Worm (Caenorhabditis elegans) whole organism, young adult: ENCODE data around the gene col-72.

Experiments used
- D2030.7 ChIP-seq: fragments of 200-800 bp; sonication (Bioruptor generic); IDR thresholded peaks from 2 replicates; pipeline ENCODE4 v1.3.6; 2022; ENCODE audit warnings: missing genetic modification reagents, missing genetic modification characterization, missing compliant biosample characterization
- F22D6.2 ChIP-seq: sonication (generic microtip); optimal IDR thresholded peaks from 2 replicates; lab custom pipeline; 2016; ENCODE audit warnings: mild to moderate bottlenecking, missing genetic modification characterization, missing compliant biosample characterization
- K11D2.4 ChIP-seq: fragments of 200-800 bp; sonication (Bioruptor generic); IDR thresholded peaks from 2 replicates; pipeline ENCODE4 v1.3.6; 2022; ENCODE audit warnings: missing genetic modification reagents, missing genetic modification characterization, missing compliant biosample characterization
- K12H6.12 ChIP-seq: fragments of 200-800 bp; sonication (Bioruptor generic); optimal IDR thresholded peaks from 2 replicates; lab custom pipeline; 2018; ENCODE audit warnings: mild to moderate bottlenecking, missing genetic modification characterization, missing compliant biosample characterization
- Y53G8AR.9 ChIP-seq: fragments of 200-800 bp; sonication (Bioruptor generic); conservative IDR thresholded peaks from 2 replicates; pipeline ENCODE4 v1.3.6; 2022; ENCODE audit warnings: missing genetic modification reagents, missing genetic modification characterization, missing compliant biosample characterization
- ZK185.1 ChIP-seq: sonication (generic microtip); optimal IDR thresholded peaks from 2 replicates; lab custom pipeline; 2016; ENCODE audit warnings: mild to moderate bottlenecking, missing genetic modification characterization, missing compliant biosample characterization; ENCODE audit not compliant: poor library complexity, severe bottlenecking
- ama-1 ChIP-seq, 3 experiments: fragments of 150-350 bp in 1 of 3; sonication (generic microtip) in 2 of 3; optimal IDR thresholded peaks; 2 replicates each; lab custom pipeline; 2014 to 2018; ENCODE audit warnings: missing biosample characterization in 2 of 3, missing genetic modification characterization in 2 of 3, missing genetic modification reagents in 2 of 3
- aptf-2 ChIP-seq: fragments of 200-800 bp; sonication (Bioruptor generic); conservative IDR thresholded peaks from 2 replicates; pipeline ENCODE4 v1.3.6; 2022; ENCODE audit warnings: missing genetic modification reagents, missing genetic modification characterization, missing compliant biosample characterization
- aptf-3 ChIP-seq: fragments of 200-800 bp; sonication (Bioruptor generic); IDR thresholded peaks from 2 replicates; pipeline ENCODE4 v1.3.6; 2022; ENCODE audit warnings: missing genetic modification characterization, missing compliant biosample characterization
- atf-7 ChIP-seq: sonication (generic microtip); optimal IDR thresholded peaks from 2 replicates; lab custom pipeline; 2017; ENCODE audit warnings: mild to moderate bottlenecking, missing genetic modification characterization, missing compliant biosample characterization
- athp-1 ChIP-seq: sonication (generic microtip); optimal IDR thresholded peaks from 2 replicates; lab custom pipeline; 2017; ENCODE audit warnings: mild to moderate bottlenecking, missing genetic modification characterization, missing compliant biosample characterization
- attf-3 ChIP-seq: fragments of 200-800 bp; sonication (Bioruptor generic); conservative IDR thresholded peaks from 2 replicates; pipeline ENCODE4 v1.3.6; 2022; ENCODE audit warnings: missing genetic modification reagents, missing genetic modification characterization, missing compliant biosample characterization
- attf-5 ChIP-seq: fragments of 200-800 bp; sonication (Bioruptor generic); optimal IDR thresholded peaks from 2 replicates; lab custom pipeline; 2018; ENCODE audit warnings: mild to moderate bottlenecking, missing genetic modification characterization, missing compliant biosample characterization
- cebp-1 ChIP-seq, 2 experiments: fragments of 200-800 bp in 1 of 2; sonication (Bioruptor generic) in 1 of 2; sonication (generic microtip) in 1 of 2; IDR thresholded peaks in 1 of 2; optimal IDR thresholded peaks in 1 of 2; 2 replicates each; pipeline versions ENCODE4 v1.3.6 to Lab custom; 2017 to 2022; ENCODE audit warnings: missing compliant biosample characterization in 2 of 2, missing genetic modification characterization in 2 of 2, mild to moderate bottlenecking in 1 of 2, missing genetic modification reagents in 1 of 2, moderate library complexity in 1 of 2
- ceh-100 ChIP-seq: fragments of 200-800 bp; sonication (Bioruptor generic); IDR thresholded peaks from 2 replicates; pipeline ENCODE4 v1.3.6; 2022; ENCODE audit warnings: missing genetic modification reagents, missing genetic modification characterization, missing compliant biosample characterization
- ceh-27 ChIP-seq: fragments of 200-800 bp; sonication (Bioruptor generic); optimal IDR thresholded peaks from 2 replicates; lab custom pipeline; 2018; ENCODE audit warnings: mild to moderate bottlenecking, missing genetic modification characterization, moderate library complexity, missing compliant biosample characterization
- ceh-40 ChIP-seq: fragments of 200-800 bp; sonication (Bioruptor generic); IDR thresholded peaks from 2 replicates; pipeline ENCODE4 v1.3.6; 2022; ENCODE audit warnings: missing genetic modification characterization, missing compliant biosample characterization
- ceh-91 ChIP-seq: fragments of 200-800 bp; sonication (Bioruptor generic); IDR thresholded peaks from 2 replicates; pipeline ENCODE4 v1.3.6; 2022; ENCODE audit warnings: missing genetic modification reagents, missing genetic modification characterization, missing compliant biosample characterization
- dox-1 ChIP-seq: fragments of 200-800 bp; sonication (Bioruptor generic); IDR thresholded peaks from 2 replicates; pipeline ENCODE4 v1.3.6; 2022; ENCODE audit warnings: missing genetic modification reagents, missing genetic modification characterization, missing compliant biosample characterization
- egrh-3 ChIP-seq: fragments of 200-800 bp; sonication (Bioruptor generic); IDR thresholded peaks from 2 replicates; pipeline ENCODE4 v1.3.6; 2022; ENCODE audit warnings: missing genetic modification reagents, missing genetic modification characterization, missing compliant biosample characterization
- ekl-4 ChIP-seq: fragments of 200-800 bp; sonication (Bioruptor generic); IDR thresholded peaks from 2 replicates; pipeline ENCODE4 v1.3.6; 2022; ENCODE audit warnings: missing genetic modification reagents, missing genetic modification characterization, missing compliant biosample characterization
- fkh-3 ChIP-seq: sonication (generic microtip); optimal IDR thresholded peaks from 2 replicates; lab custom pipeline; 2016; ENCODE audit warnings: mild to moderate bottlenecking, missing genetic modification characterization, missing compliant biosample characterization
- hmg-20 ChIP-seq: fragments of 200-800 bp; sonication (Bioruptor generic); IDR thresholded peaks from 2 replicates; pipeline ENCODE4 v1.3.6; 2022; ENCODE audit warnings: missing genetic modification reagents, missing genetic modification characterization, missing compliant biosample characterization
- lin-35 ChIP-seq, 3 experiments: fragments of 150-350 bp in 2 of 3; sonication (generic microtip) in 1 of 3; optimal IDR thresholded peaks; 2 replicates each; lab custom pipeline; 2014 to 2018; ENCODE audit warnings: missing biosample characterization in 3 of 3, missing genetic modification characterization in 3 of 3, missing genetic modification reagents in 3 of 3
- lin-40 ChIP-seq: sonication (generic microtip); optimal IDR thresholded peaks from 2 replicates; lab custom pipeline; 2016; ENCODE audit warnings: missing genetic modification characterization, mild to moderate bottlenecking, missing compliant biosample characterization, missing genotype, missing genetic modification reagents
- lin-54 ChIP-seq: fragments of 200-800 bp; sonication (Bioruptor generic); optimal IDR thresholded peaks from 2 replicates; lab custom pipeline; 2018; ENCODE audit warnings: mild to moderate bottlenecking, missing genetic modification characterization, missing compliant biosample characterization
- lir-1 ChIP-seq: fragments of 200-800 bp; sonication (Bioruptor generic); conservative IDR thresholded peaks from 2 replicates; pipeline ENCODE4 v1.3.6; 2022; ENCODE audit warnings: missing genetic modification reagents, missing genetic modification characterization, missing compliant biosample characterization
- lsl-1 ChIP-seq: fragments of 200-800 bp; sonication (Bioruptor generic); optimal IDR thresholded peaks from 2 replicates; lab custom pipeline; 2018; ENCODE audit warnings: mild to moderate bottlenecking, missing genetic modification characterization, moderate library complexity, missing compliant biosample characterization
- lsy-27 ChIP-seq: sonication (generic microtip); optimal IDR thresholded peaks from 2 replicates; lab custom pipeline; 2017; ENCODE audit warnings: missing genetic modification characterization, mild to moderate bottlenecking, missing compliant biosample characterization, antibody characterized with exemption, missing genotype, borderline replicate concordance; ENCODE audit not compliant: insufficient read depth
- madf-10 ChIP-seq: sonication (generic microtip); optimal IDR thresholded peaks from 2 replicates; lab custom pipeline; 2016; ENCODE audit warnings: mild to moderate bottlenecking, missing genetic modification characterization, missing compliant biosample characterization
- madf-8 ChIP-seq: fragments of 200-800 bp; sonication (Bioruptor generic); conservative IDR thresholded peaks from 2 replicates; pipeline ENCODE4 v1.3.6; 2022; ENCODE audit warnings: missing genetic modification reagents, missing genetic modification characterization, missing compliant biosample characterization
- nhr-80 ChIP-seq: sonication (generic microtip); optimal IDR thresholded peaks from 2 replicates; lab custom pipeline; 2016; ENCODE audit warnings: missing genetic modification characterization, missing compliant biosample characterization
- pbrm-1 ChIP-seq: fragments of 200-800 bp; sonication (Bioruptor generic); IDR thresholded peaks from 2 replicates; pipeline ENCODE4 v1.3.6; 2022; ENCODE audit warnings: missing genetic modification reagents, missing genetic modification characterization, missing compliant biosample characterization
- rec-8 ChIP-seq, 2 experiments: sonication (generic microtip); optimal IDR thresholded peaks; 2 replicates each; lab custom pipeline; 2016; ENCODE audit warnings: mild to moderate bottlenecking in 2 of 2, missing genetic modification characterization in 2 of 2, missing genetic modification reagents in 2 of 2, missing genotype in 2 of 2, missing biosample characterization in 1 of 2, missing compliant biosample characterization in 1 of 2, moderate library complexity in 1 of 2
- sdz-38 ChIP-seq: sonication (generic microtip); optimal IDR thresholded peaks from 2 replicates; lab custom pipeline; 2016; ENCODE audit warnings: missing genotype, missing genetic modification characterization, missing compliant biosample characterization
- snpc-4 ChIP-seq, 5 experiments: fragments of 150-350 bp in 1 of 5; sonication (generic microtip) in 4 of 5; optimal IDR thresholded peaks; 2 replicates each; lab custom pipeline; 2014 to 2018; ENCODE audit warnings: missing genetic modification characterization in 5 of 5, missing biosample characterization in 3 of 5, antibody characterized with exemption in 2 of 5, mild to moderate bottlenecking in 2 of 5, missing compliant biosample characterization in 2 of 5, missing genotype in 2 of 5, moderate library complexity in 2 of 5, missing genetic modification reagents in 1 of 5
- tbp1 ChIP-seq: fragments of 200-800 bp; sonication (Bioruptor generic); optimal IDR thresholded peaks from 2 replicates; lab custom pipeline; 2018; ENCODE audit warnings: mild to moderate bottlenecking, missing genetic modification characterization, missing compliant biosample characterization
- tbx-9 ChIP-seq: sonication (generic microtip); optimal IDR thresholded peaks from 2 replicates; lab custom pipeline; 2016; ENCODE audit warnings: borderline replicate concordance, missing genetic modification characterization, inconsistent platforms, missing compliant biosample characterization
- unc-130 ChIP-seq: sonication (generic microtip); optimal IDR thresholded peaks from 2 replicates; lab custom pipeline; 2016; ENCODE audit warnings: missing genetic modification reagents, missing genetic modification characterization, missing compliant biosample characterization
- zim-3 ChIP-seq: sonication (generic microtip); optimal IDR thresholded peaks from 2 replicates; lab custom pipeline; 2017; ENCODE audit warnings: mild to moderate bottlenecking, missing genetic modification characterization, moderate library complexity, missing compliant biosample characterization
- ztf-28 ChIP-seq: fragments of 200-800 bp; sonication (Bioruptor generic); IDR thresholded peaks from 2 replicates; pipeline ENCODE4 v1.3.6; 2022; ENCODE audit warnings: missing genetic modification reagents, missing genetic modification characterization, missing compliant biosample characterization

col-72 gene

ce11 chrII:3504717-3505116, 19.3 kb downstream of the col-72 start, which contains the start of gene cyh-1:
cyh-1 (plus strand) TSS chrII:3505017.
- TF ChIP-seq aptf-3 (GFP tag; lab: Robert Waterston, UW), result no peak
- no peak for TF ChIP-seq lsy-27 (tag; lab: Kevin White, UChicago)
- no peak for TF ChIP-seq nhr-80 (tag; lab: Kevin White, UChicago)
- no peak for TF ChIP-seq lin-54 (GFP tag; lab: Kevin White, UChicago)
- TF ChIP-seq madf-10 (tag; lab: Kevin White, UChicago), result no peak
- no peak for TF ChIP-seq ceh-100 (GFP tag; lab: Robert Waterston, UW)
- no peak for TF ChIP-seq tbx-9
- no peak for TF ChIP-seq K12H6.12
- TF ChIP-seq madf-8 (GFP tag; lab: Robert Waterston, UW), result no peak
- TF ChIP-seq attf-3 (GFP tag; lab: Robert Waterston, UW), result no peak

- TF ChIP-seq snpc-4 (GFP tag; optimal IDR thresholded peaks at IDR 0.05; lab: Kevin White, UChicago) (no peak), snpc-4 (tag; optimal IDR thresholded peaks at IDR 0.05; lab: Kevin White, UChicago) (peak in 2 of 4 experiments; percentile 19 to 34), tbp1 (GFP tag; lab: Kevin White, UChicago) (peak; percentile 49), aptf-2 (GFP tag; lab: Robert Waterston, UW) (0 out of 2 replicates have a peak, but pooled peaks have one; percentile 22), lsl-1 (peak; percentile 46), unc-130 (peak; percentile 20), cebp-1 (GFP tag; IDR thresholded peaks at IDR 0.05; lab: Robert Waterston, UW) (no peak), cebp-1 (tag; optimal IDR thresholded peaks at IDR 0.05; lab: Kevin White, UChicago) (peak; percentile 53), ekl-4 (0 out of 2 replicates have a peak, but pooled peaks have one; percentile 55), Y53G8AR.9 (GFP tag; lab: Robert Waterston, UW) (peak; percentile 65; the same call in 1 of the 2 replicates), ceh-91 (GFP tag; lab: Robert Waterston, UW) (peak; percentile 55), dox-1 (peak; percentile 92), egrh-3 (GFP tag; lab: Robert Waterston, UW) (0 out of 2 replicates have a peak, but pooled peaks have one; percentile 30), ceh-27 (peak; percentile 72), ama-1 (optimal IDR thresholded peaks at IDR 0.05; lab: Kevin White, UChicago) (no peak), ama-1 (GFP tag; optimal IDR thresholded peaks at IDR 0.05; lab: Kevin White, UChicago) (no peak), attf-3 (GFP tag; lab: Robert Waterston, UW) (peak; percentile 69), lin-40 (tag; lab: Kevin White, UChicago) (peak; percentile 48), attf-5 (GFP tag; lab: Kevin White, UChicago) (peak; percentile 58), madf-10 (tag; lab: Kevin White, UChicago) (peak; percentile 42), ZK185.1 (tag; lab: Kevin White, UChicago) (no peak), D2030.7 (GFP tag; lab: Robert Waterston, UW) (peak; percentile 46), hmg-20 (GFP tag; lab: Robert Waterston, UW) (0 out of 2 replicates have a peak, but pooled peaks have one; percentile 7), sdz-38 (tag; lab: Kevin White, UChicago) (no peak), ztf-28 (GFP tag; lab: Robert Waterston, UW) (peak; percentile 53; the same call in 1 of the 2 replicates), pbrm-1 (GFP tag; lab: Robert Waterston, UW) (peak; percentile 58; the same call in 1 of the 2 replicates), rec-8 (tag; optimal IDR thresholded peaks at IDR 0.05; lab: Kevin White, UChicago) (peak; percentile 37 to 49), nhr-80 (tag; lab: Kevin White, UChicago) (peak; percentile 21), K12H6.12 (peak; percentile 44), ceh-40 (GFP tag; lab: Robert Waterston, UW) (no peak), K11D2.4 (GFP tag; lab: Robert Waterston, UW) (peak; percentile 69; the same call in 1 of the 2 replicates), lsy-27 (tag; lab: Kevin White, UChicago) (no peak), atf-7 (tag; lab: Kevin White, UChicago) (no peak), zim-3 (tag; lab: Kevin White, UChicago) (no peak), lir-1 (GFP tag; lab: Robert Waterston, UW) (peak; percentile 68; the same call in 1 of the 2 replicates), F22D6.2 (tag; lab: Kevin White, UChicago) (peak; percentile 26), lin-35 (GFP tag; optimal IDR thresholded peaks at IDR 0.05; lab: Kevin White, UChicago) (peak in 2 of 3 experiments; percentile 21 to 67), fkh-3 (no peak), athp-1 (tag; lab: Kevin White, UChicago) (peak; percentile 58)
Observed at ce11 chrII:3502520-3503323, 21.3 kb downstream of the col-72 start, which contains the start of the genes col-71 and Y49F6B.2. col-71 (minus strand) TSS chrII:3502570. Y49F6B.2 (plus strand) TSS chrII:3502968.
